Fruit fly (Drosophila melanogaster) whole organism, embryonic: Measurements from ENCODE around the gene Inx5.

Source experiments
- Ada2b ChIP-seq: fragments of 200-800 bp; sonication (Bioruptor generic); IDR thresholded peaks from 2 replicates; pipeline ENCODE4 v1.3.6; 2022; ENCODE audit warnings: missing biosample characterization, missing genetic modification characterization
- B-H2 ChIP-seq: fragments of 200-800 bp; sonication (Bioruptor generic); optimal IDR thresholded peaks from 2 replicates; lab custom pipeline; 2018; ENCODE audit warnings: missing biosample characterization, mild to moderate bottlenecking, missing genetic modification characterization
- Bdp1 ChIP-seq: fragments of 200-800 bp; sonication (Bioruptor generic); optimal IDR thresholded peaks from 3 replicates; lab custom pipeline; 2016; ENCODE audit warnings: missing biosample characterization, missing genetic modification characterization
- CG10654 ChIP-seq: fragments of 200-800 bp; sonication (Bioruptor generic); optimal IDR thresholded peaks from 2 replicates; lab custom pipeline; 2016; ENCODE audit warnings: missing biosample characterization, missing genetic modification characterization
- CG12219 ChIP-seq: fragments of 200-800 bp; sonication (Bioruptor generic); optimal IDR thresholded peaks from 3 replicates; lab custom pipeline; 2018; ENCODE audit warnings: missing biosample characterization, mild to moderate bottlenecking, missing genetic modification characterization
- CG13296 ChIP-seq: fragments of 200-800 bp; sonication (Bioruptor generic); optimal IDR thresholded peaks from 3 replicates; lab custom pipeline; 2018; ENCODE audit warnings: missing biosample characterization, mild to moderate bottlenecking, missing genetic modification characterization
- CG13624 ChIP-seq: fragments of 200-800 bp; sonication (Bioruptor generic); optimal IDR thresholded peaks from 2 replicates; lab custom pipeline; 2016; ENCODE audit warnings: missing biosample characterization, missing genetic modification characterization
- CG15479 ChIP-seq: fragments of 200-800 bp; sonication (Bioruptor generic); optimal IDR thresholded peaks from 3 replicates; lab custom pipeline; 2019; ENCODE audit warnings: missing biosample characterization, mild to moderate bottlenecking, missing genetic modification characterization, moderate library complexity
- CG16863 ChIP-seq: fragments of 200-800 bp; sonication (Bioruptor generic); optimal IDR thresholded peaks from 3 replicates; lab custom pipeline; 2016; ENCODE audit warnings: missing biosample characterization, missing genetic modification characterization
- CG18476 ChIP-seq: fragments of 200-800 bp; sonication (Bioruptor generic); optimal IDR thresholded peaks from 2 replicates; lab custom pipeline; 2016; ENCODE audit warnings: missing biosample characterization, mild to moderate bottlenecking, missing genetic modification characterization
- CG2889 ChIP-seq: fragments of 200-800 bp; sonication (Bioruptor generic); IDR thresholded peaks from 3 replicates; pipeline ENCODE4 v1.3.6; 2022; ENCODE audit warnings: missing biosample characterization, missing genetic modification characterization
- CG3281 ChIP-seq: fragments of 200-800 bp; sonication (Bioruptor generic); optimal IDR thresholded peaks from 3 replicates; lab custom pipeline; 2017; ENCODE audit warnings: missing biosample characterization, mild to moderate bottlenecking, missing genetic modification characterization
- CG33557 ChIP-seq: fragments of 200-800 bp; sonication (Bioruptor generic); optimal IDR thresholded peaks from 2 replicates; lab custom pipeline; 2019; ENCODE audit warnings: missing biosample characterization, mild to moderate bottlenecking, missing genetic modification characterization, moderate library complexity
- CG4360 ChIP-seq: fragments of 200-800 bp; sonication (Bioruptor generic); IDR thresholded peaks from 2 replicates; pipeline ENCODE4 v1.3.6; 2022; ENCODE audit warnings: missing biosample characterization, missing genetic modification characterization
- CG6272 ChIP-seq: fragments of 200-800 bp; sonication (Bioruptor generic); IDR thresholded peaks from 2 replicates; pipeline ENCODE4 v1.3.6; 2022; ENCODE audit warnings: missing biosample characterization, missing genetic modification characterization
- CG6791 ChIP-seq: fragments of 200-800 bp; sonication (Bioruptor generic); IDR thresholded peaks from 3 replicates; pipeline ENCODE4 v1.3.6; 2022; ENCODE audit warnings: missing biosample characterization, missing genetic modification characterization; ENCODE audit not compliant: partially characterized antibody
- CG8281 ChIP-seq: fragments of 200-800 bp; sonication (Bioruptor generic); optimal IDR thresholded peaks from 2 replicates; lab custom pipeline; 2018; ENCODE audit warnings: missing biosample characterization, mild to moderate bottlenecking, missing genetic modification characterization, moderate library complexity
- CG9609 ChIP-seq: fragments of 200-800 bp; sonication (Bioruptor generic); optimal IDR thresholded peaks from 3 replicates; lab custom pipeline; 2016; ENCODE audit warnings: missing biosample characterization, missing genetic modification characterization
- Camta ChIP-seq: fragments of 200-800 bp; sonication (Bioruptor generic); optimal IDR thresholded peaks from 2 replicates; lab custom pipeline; 2016; ENCODE audit warnings: missing biosample characterization, missing genetic modification characterization
- Elba2 ChIP-seq: fragments of 200-800 bp; sonication (Bioruptor generic); optimal IDR thresholded peaks from 3 replicates; lab custom pipeline; 2016; ENCODE audit warnings: missing biosample characterization, missing genetic modification characterization
- Gsc ChIP-seq: fragments of 200-800 bp; sonication (Bioruptor generic); IDR thresholded peaks from 2 replicates; pipeline ENCODE4 v1.3.6; 2022; ENCODE audit warnings: missing biosample characterization, missing genetic modification characterization
- HLH54F ChIP-seq: fragments of 200-800 bp; sonication (Bioruptor generic); optimal IDR thresholded peaks from 3 replicates; lab custom pipeline; 2016; ENCODE audit warnings: missing biosample characterization, missing genetic modification characterization
- Hr51 ChIP-seq, 2 experiments: fragments of 200-800 bp; sonication (Bioruptor generic); optimal IDR thresholded peaks; 2 replicates in 1 of 2; 3 replicates in 1 of 2; lab custom pipeline; 2016 to 2018; ENCODE audit warnings: missing biosample characterization in 2 of 2, missing genetic modification characterization in 2 of 2, mild to moderate bottlenecking in 1 of 2, moderate library complexity in 1 of 2
- MBD-R2 ChIP-seq: fragments of 200-800 bp; sonication (Bioruptor generic); IDR thresholded peaks from 2 replicates; pipeline ENCODE4 v1.3.6; 2022; ENCODE audit warnings: missing biosample characterization, missing genetic modification characterization
- MTF-1 ChIP-seq: fragments of 200-800 bp; sonication (Bioruptor generic); optimal IDR thresholded peaks from 2 replicates; lab custom pipeline; 2018; ENCODE audit warnings: missing biosample characterization, mild to moderate bottlenecking, missing genetic modification characterization, borderline replicate concordance
- Myb ChIP-seq: fragments of 200-800 bp; sonication (Bioruptor generic); optimal IDR thresholded peaks from 2 replicates; lab custom pipeline; 2016; ENCODE audit warnings: missing biosample characterization, missing genetic modification characterization
- Nf-YB ChIP-seq: fragments of 200-800 bp; sonication (Bioruptor generic); optimal IDR thresholded peaks from 3 replicates; lab custom pipeline; 2019; ENCODE audit warnings: missing biosample characterization, mild to moderate bottlenecking, missing genetic modification characterization, moderate library complexity
- NfI ChIP-seq: fragments of 200-800 bp; sonication (Bioruptor generic); optimal IDR thresholded peaks from 3 replicates; lab custom pipeline; 2018; ENCODE audit warnings: missing biosample characterization, mild to moderate bottlenecking, missing genetic modification characterization, moderate library complexity
- Oaz ChIP-seq: fragments of 200-800 bp; sonication (Bioruptor generic); IDR thresholded peaks from 2 replicates; pipeline ENCODE4 v1.3.6; 2022; ENCODE audit warnings: missing biosample characterization, missing genetic modification characterization
- Scr ChIP-seq: fragments of 200-800 bp; sonication (Bioruptor generic); IDR thresholded peaks from 2 replicates; pipeline ENCODE4 v1.3.6; 2022; ENCODE audit warnings: missing biosample characterization, missing genetic modification characterization; ENCODE audit not compliant: partially characterized antibody
- Vsx1 ChIP-seq: fragments of 200-800 bp; sonication (Bioruptor generic); optimal IDR thresholded peaks from 2 replicates; lab custom pipeline; 2017; ENCODE audit warnings: missing biosample characterization, mild to moderate bottlenecking, missing genetic modification characterization, missing genetic modification reagents
- bbx ChIP-seq: fragments of 200-800 bp; sonication (Bioruptor generic); IDR thresholded peaks from 2 replicates; pipeline ENCODE4 v1.3.6; 2022; ENCODE audit warnings: missing biosample characterization, missing genetic modification characterization; ENCODE audit not compliant: partially characterized antibody
- dan ChIP-seq: fragments of 200-800 bp; sonication (Bioruptor generic); IDR thresholded peaks from 2 replicates; pipeline ENCODE4 v1.3.6; 2022; ENCODE audit warnings: missing biosample characterization, missing genetic modification characterization
- exex ChIP-seq: fragments of 200-800 bp; sonication (Bioruptor generic); optimal IDR thresholded peaks from 4 replicates; lab custom pipeline; 2018; ENCODE audit warnings: missing biosample characterization, mild to moderate bottlenecking, missing genetic modification characterization, moderate library complexity
- eyg ChIP-seq: fragments of 200-800 bp; sonication (Bioruptor generic); optimal IDR thresholded peaks from 3 replicates; lab custom pipeline; 2016; ENCODE audit warnings: missing biosample characterization, missing genetic modification characterization
- fd3F ChIP-seq: fragments of 200-800 bp; sonication (Bioruptor generic); optimal IDR thresholded peaks from 2 replicates; lab custom pipeline; 2018; ENCODE audit warnings: missing biosample characterization, mild to moderate bottlenecking, missing genetic modification characterization, moderate library complexity
- hbn ChIP-seq: fragments of 200-800 bp; sonication (Bioruptor generic); IDR thresholded peaks from 2 replicates; pipeline ENCODE4 v1.3.6; 2022; ENCODE audit warnings: missing biosample characterization, missing genetic modification characterization; ENCODE audit not compliant: partially characterized antibody
- hth ChIP-seq: fragments of >200 bp; optimal IDR thresholded peaks from 2 replicates; lab custom pipeline; 2017; ENCODE audit warnings: inconsistent platforms
- ind ChIP-seq: fragments of 200-800 bp; sonication (Bioruptor generic); optimal IDR thresholded peaks from 3 replicates; lab custom pipeline; 2016; ENCODE audit warnings: missing biosample characterization, missing genetic modification characterization
- ken ChIP-seq: fragments of 200-800 bp; sonication (Bioruptor generic); IDR thresholded peaks from 3 replicates; pipeline ENCODE4 v1.3.6; 2022; ENCODE audit warnings: missing biosample characterization, missing genetic modification characterization
- lov ChIP-seq, 2 experiments: fragments of 200-800 bp in 1 of 2; fragments of >200 bp in 1 of 2; sonication (Bioruptor generic) in 1 of 2; IDR thresholded peaks in 1 of 2; optimal IDR thresholded peaks in 1 of 2; 2 replicates in 1 of 2; 3 replicates in 1 of 2; pipeline versions ENCODE4 v1.3.6 to Lab custom; 2017 to 2022; ENCODE audit warnings: missing biosample characterization in 1 of 2, missing genetic modification characterization in 1 of 2
- mam ChIP-seq: fragments of 200-800 bp; sonication (Bioruptor generic); optimal IDR thresholded peaks from 3 replicates; lab custom pipeline; 2016; ENCODE audit warnings: missing biosample characterization, missing genetic modification characterization
- oc ChIP-seq: fragments of 200-800 bp; sonication (Bioruptor generic); optimal IDR thresholded peaks from 2 replicates; lab custom pipeline; 2018; ENCODE audit warnings: missing biosample characterization, mild to moderate bottlenecking, missing genetic modification characterization, moderate library complexity
- pan ChIP-seq, 4 experiments: fragments of >200 bp in 3 of 4; fragments of 200-800 bp in 1 of 4; sonication (Bioruptor generic) in 1 of 4; optimal IDR thresholded peaks in 3 of 4; IDR thresholded peaks in 1 of 4; 2 replicates each; pipeline versions ENCODE4 v1.3.6 to Lab custom; 2017 to 2022; ENCODE audit warnings: missing biosample characterization in 2 of 4, missing genetic modification characterization in 2 of 4, mixed read lengths in 1 of 4
- pho ChIP-seq: fragments of 200-800 bp; sonication (Bioruptor generic); optimal IDR thresholded peaks from 2 replicates; lab custom pipeline; 2016; ENCODE audit warnings: missing biosample characterization, missing genetic modification characterization
- pita ChIP-seq: fragments of 200-800 bp; sonication (Bioruptor generic); optimal IDR thresholded peaks from 2 replicates; lab custom pipeline; 2017; ENCODE audit warnings: missing biosample characterization, mild to moderate bottlenecking, missing genetic modification characterization
- psq ChIP-seq: fragments of 200-800 bp; sonication (Bioruptor generic); optimal IDR thresholded peaks from 2 replicates; lab custom pipeline; 2017; ENCODE audit warnings: missing biosample characterization, missing genetic modification characterization
- sima ChIP-seq: fragments of 200-800 bp; sonication (Bioruptor generic); optimal IDR thresholded peaks from 2 replicates; lab custom pipeline; 2016; ENCODE audit warnings: missing biosample characterization, missing genetic modification characterization
- sisA ChIP-seq: fragments of 200-800 bp; sonication (Bioruptor generic); IDR thresholded peaks from 2 replicates; pipeline ENCODE4 v1.3.6; 2022; ENCODE audit warnings: missing biosample characterization, missing genetic modification characterization
- slou ChIP-seq: fragments of 200-800 bp; sonication (Bioruptor generic); optimal IDR thresholded peaks from 3 replicates; lab custom pipeline; 2016; ENCODE audit warnings: missing biosample characterization, missing genetic modification characterization
- so ChIP-seq: fragments of 200-800 bp; sonication (Bioruptor generic); IDR thresholded peaks from 3 replicates; pipeline ENCODE4 v1.3.6; 2022; ENCODE audit warnings: missing biosample characterization, missing genetic modification characterization

The Inx5 gene

dm6 chrX:19172955-19173354, 2.3 kb upstream of the Inx5 start (continued):
- TF ChIP-seq pan (optimal IDR thresholded peaks at IDR 0.05; lab: Kevin White, UChicago) (no peak), pan (GFP tag; optimal IDR thresholded peaks at IDR 0.05 in 1 of 2, IDR thresholded peaks at IDR 0.05 in 1 of 2) (no peak), Scr (no peak), fd3F (GFP tag; lab: Kevin White, UChicago) (no peak), Gsc (GFP tag; lab: Robert Waterston, UW) (no peak), CG18476 (GFP tag; lab: Kevin White, UChicago) (no peak), HLH54F (GFP tag; lab: Kevin White, UChicago) (no peak), so (GFP tag; lab: Robert Waterston, UW) (0 out of 3 replicates have a peak, but pooled peaks have one; percentile 26), dan (GFP tag; lab: Robert Waterston, UW) (no peak), hth (lab: Kevin White, UChicago) (no peak), CG3281 (GFP tag; lab: Kevin White, UChicago) (no peak), bbx (no peak), eyg (GFP tag; lab: Kevin White, UChicago) (no peak), CG6791 (no peak), CG2889 (GFP tag; lab: Robert Waterston, UW) (no peak), Camta (GFP tag; lab: Kevin White, UChicago) (no peak), ind (GFP tag; lab: Kevin White, UChicago) (peak; percentile 27), Nf-YB (no peak), B-H2 (GFP tag; lab: Kevin White, UChicago) (no peak), hbn (GFP tag; lab: Robert Waterston, UW) (no peak), Bdp1 (GFP tag; lab: Kevin White, UChicago) (no peak), Oaz (GFP tag; lab: Robert Waterston, UW) (no peak), MTF-1 (GFP tag; lab: Kevin White, UChicago) (no peak), CG8281 (tag; lab: Kevin White, UChicago) (no peak), CG4360 (GFP tag; lab: Robert Waterston, UW) (no peak), Elba2 (GFP tag; lab: Kevin White, UChicago) (no peak), Vsx1 (GFP tag; lab: Kevin White, UChicago) (no peak), CG6272 (GFP tag; lab: Robert Waterston, UW) (no peak), psq (GFP tag; lab: Kevin White, UChicago) (no peak), sima (GFP tag; lab: Kevin White, UChicago) (no peak), pho (no peak), CG13296 (GFP tag; lab: Kevin White, UChicago) (no peak), NfI (no peak), CG9609 (GFP tag; lab: Kevin White, UChicago) (no peak), Myb (no peak), Hr51 (GFP tag; optimal IDR thresholded peaks at IDR 0.05; lab: Kevin White, UChicago) (peak in 1 of 2 experiments; percentile 46), MBD-R2 (GFP tag; lab: Robert Waterston, UW) (no peak), CG16863 (GFP tag; lab: Kevin White, UChicago) (no peak), ken (no peak), exex (tag; lab: Kevin White, UChicago) (no peak), CG15479 (no peak), oc (no peak), mam (no peak), lov (optimal IDR thresholded peaks at IDR 0.05; lab: Kevin White, UChicago) (no peak), lov (GFP tag; IDR thresholded peaks at IDR 0.05; lab: Robert Waterston, UW) (no peak), CG12219 (GFP tag; lab: Kevin White, UChicago) (no peak), sisA (0 out of 2 replicates have a peak, but pooled peaks have one; percentile 33), CG10654 (GFP tag; lab: Kevin White, UChicago) (no peak), CG13624 (no peak), Ada2b (GFP tag; lab: Robert Waterston, UW) (no peak), CG33557 (GFP tag; lab: Kevin White, UChicago) (no peak), slou (GFP tag; lab: Kevin White, UChicago) (no peak), pita (GFP tag; lab: Kevin White, UChicago) (no peak)
